Worm (Caenorhabditis elegans): ENCODE results near the gene R102.10.

The R102.10 gene

DNA sequence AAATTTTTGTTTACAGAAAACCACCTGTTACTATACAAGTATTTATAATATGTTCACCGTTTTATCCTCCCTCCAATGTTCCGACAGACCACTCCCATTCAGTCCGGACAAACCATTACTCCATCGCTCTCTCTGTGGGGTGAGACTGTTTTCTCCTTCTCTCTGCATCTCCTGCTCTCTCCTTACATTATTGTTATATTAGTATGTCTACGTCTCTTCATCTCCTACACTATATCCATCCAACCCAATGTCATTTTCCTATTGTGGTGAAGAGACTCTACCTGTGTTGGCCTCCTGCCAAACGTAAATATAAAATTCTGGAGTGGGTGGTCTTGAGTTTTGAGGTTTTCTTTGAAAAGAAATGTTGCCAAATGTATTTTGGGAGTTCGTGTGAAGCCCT lies 9.3 kb downstream of the R102.10 start (continued):
- peak; percentile 57 for TF ChIP-seq blmp-1 (tag; optimal IDR thresholded peaks at IDR 0.05)
- TF ChIP-seq nhr-20 (tag; optimal IDR thresholded peaks at IDR 0.05): peak; percentile 58
- no peak for TF ChIP-seq jun-1 (tag; optimal IDR thresholded peaks at IDR 0.05)
- peak; percentile 45 for TF ChIP-seq nhr-71 (tag; optimal IDR thresholded peaks at IDR 0.05)
- no peak for TF ChIP-seq skn-1 (tag; optimal IDR thresholded peaks at IDR 0.05)
- no peak for TF ChIP-seq hpl-2 (GFP tag; optimal IDR thresholded peaks at IDR 0.05)
- TF ChIP-seq mep-1 (tag; optimal IDR thresholded peaks at IDR 0.05): peak; percentile 59
- TF ChIP-seq nhr-77 (tag; optimal IDR thresholded peaks at IDR 0.05): peak; percentile 28

DNA sequence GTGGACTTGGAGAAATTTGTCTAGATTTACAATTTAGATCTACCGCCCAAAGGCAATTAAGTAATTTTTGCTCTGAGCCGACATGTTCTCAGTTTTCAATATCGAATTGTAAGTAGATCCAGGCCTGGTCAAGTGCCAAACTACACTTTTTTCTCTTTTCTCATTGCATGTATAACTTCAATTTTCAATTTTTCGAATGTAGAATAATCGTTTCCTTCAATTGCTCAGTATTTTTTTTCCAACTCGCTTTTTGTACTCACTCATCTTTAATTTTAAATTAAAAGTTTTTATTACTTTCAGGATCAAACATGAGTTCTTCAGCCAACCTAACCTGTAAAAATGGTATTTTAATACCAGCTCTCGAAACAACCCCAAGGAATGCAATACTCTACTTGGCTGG lies 11.1 kb downstream of the R102.10 start, which contains the start of gene ncx-3:
TSS of gene ncx-3 (plus strand) at position 301 of the 400 bp plus-strand sequence.
- TF ChIP-seq fkh-10 (GFP tag; optimal IDR thresholded peaks at IDR 0.05) (no peak), blmp-1 (tag; optimal IDR thresholded peaks at IDR 0.05) (no peak), ceh-82 (tag; optimal IDR thresholded peaks at IDR 0.05) (no peak), lin-14 (GFP tag; optimal IDR thresholded peaks at IDR 0.05) (no peak), egl-13 (tag; optimal IDR thresholded peaks at IDR 0.05) (no peak), nhr-71 (tag; optimal IDR thresholded peaks at IDR 0.05) (no peak), alr-1 (tag; optimal IDR thresholded peaks at IDR 0.05; ENCODE audit: borderline replicate concordance) (no peak), vab-15 (tag; optimal IDR thresholded peaks at IDR 0.05) (no peak), ces-1 (GFP tag; optimal IDR thresholded peaks at IDR 0.05) (no peak), C04F5.9 (tag; optimal IDR thresholded peaks at IDR 0.05) (no peak), unc-30 (tag; optimal IDR thresholded peaks at IDR 0.05) (no peak)

DNA sequence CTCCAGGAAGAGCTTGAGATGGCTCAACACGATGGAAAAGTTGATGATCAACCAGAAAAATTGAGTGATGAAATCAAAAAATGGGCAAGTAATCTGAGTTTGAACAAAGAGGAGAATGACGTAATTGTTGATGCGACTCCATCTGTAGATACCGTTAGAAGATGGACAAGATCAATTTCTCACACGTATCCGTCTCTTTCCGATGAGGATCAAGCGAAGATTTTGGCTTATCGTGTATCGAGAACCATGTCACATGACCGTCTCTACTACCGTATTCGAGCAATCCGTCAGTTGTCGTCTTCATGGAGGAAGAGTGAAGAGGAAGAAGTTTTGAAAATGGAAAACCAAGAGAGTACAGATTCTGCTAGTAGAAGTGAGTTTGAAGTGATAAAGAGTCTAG lies 12.8 kb downstream of the R102.10 start:
- TF ChIP-seq egl-13 (tag; optimal IDR thresholded peaks at IDR 0.05): no peak
- no peak for TF ChIP-seq nhr-12 (tag; optimal IDR thresholded peaks at IDR 0.05)
- no peak for TF ChIP-seq skn-1 (tag; optimal IDR thresholded peaks at IDR 0.05)
- TF ChIP-seq blmp-1 (tag; optimal IDR thresholded peaks at IDR 0.05): peak; percentile 51
- no peak for TF ChIP-seq zip-4 (GFP tag; optimal IDR thresholded peaks at IDR 0.05)

DNA sequence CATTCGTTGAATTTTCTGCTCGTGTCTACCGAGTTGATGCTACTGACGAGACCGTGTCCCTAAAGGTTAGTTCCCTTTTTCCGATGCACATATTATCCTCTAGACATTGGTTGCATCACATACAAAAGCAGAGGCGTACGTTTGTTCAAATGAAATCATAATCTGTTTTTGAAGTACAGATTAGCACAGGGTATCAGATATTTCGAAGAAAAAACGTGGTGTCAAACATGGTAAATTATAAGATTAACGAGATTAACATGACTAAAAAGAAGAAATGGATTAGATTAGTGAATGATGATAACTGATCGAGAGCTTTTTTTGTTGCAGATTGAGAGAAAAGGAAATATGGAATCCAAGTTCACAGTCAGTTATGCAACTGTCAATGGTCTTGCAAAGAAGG lies 13.6 kb downstream of the R102.10 start:
- TF ChIP-seq blmp-1 (tag; optimal IDR thresholded peaks at IDR 0.05): no peak
- TF ChIP-seq efl-1 (optimal IDR thresholded peaks at IDR 0.05): no peak
- no peak for TF ChIP-seq efl-1 (GFP tag; optimal IDR thresholded peaks at IDR 0.05 in 1 of 2)
- no peak for TF ChIP-seq egl-13 (tag; optimal IDR thresholded peaks at IDR 0.05)
- TF ChIP-seq ceh-82 (tag; optimal IDR thresholded peaks at IDR 0.05): no peak
- no peak for TF ChIP-seq fkh-4 (tag; optimal IDR thresholded peaks at IDR 0.05; ENCODE audit: borderline replicate concordance)
- TF ChIP-seq unc-130 (tag; optimal IDR thresholded peaks at IDR 0.05): no peak
- TF ChIP-seq swsn-7 (tag; optimal IDR thresholded peaks at IDR 0.05): no peak
- TF ChIP-seq fkh-8 (tag; optimal IDR thresholded peaks at IDR 0.05): peak; percentile 19
- peak; percentile 67 for TF ChIP-seq pax-3 (tag; optimal IDR thresholded peaks at IDR 0.05)
- no peak for TF ChIP-seq fkh-10 (GFP tag; optimal IDR thresholded peaks at IDR 0.05)
- no peak for TF ChIP-seq unc-86 (tag; optimal IDR thresholded peaks at IDR 0.05)
- no peak for TF ChIP-seq elt-2 (tag; optimal IDR thresholded peaks at IDR 0.05)
- TF ChIP-seq zag-1 (tag; optimal IDR thresholded peaks at IDR 0.05): no peak
- TF ChIP-seq lin-39 (tag; optimal IDR thresholded peaks at IDR 0.05): no peak
- no peak for TF ChIP-seq dpl-1 (GFP tag; optimal IDR thresholded peaks at IDR 0.05)
- TF ChIP-seq irx-1 (tag; optimal IDR thresholded peaks at IDR 0.05): no peak
- no peak for TF ChIP-seq nhr-20 (tag; optimal IDR thresholded peaks at IDR 0.05)
- no peak for TF ChIP-seq Y116A8C.19 (tag; optimal IDR thresholded peaks at IDR 0.05; ENCODE audit: borderline replicate concordance)
- TF ChIP-seq unc-62 (GFP tag; optimal IDR thresholded peaks at IDR 0.05): no peak
- TF ChIP-seq nhr-47 (tag; optimal IDR thresholded peaks at IDR 0.05): no peak
- no peak for TF ChIP-seq jun-1 (tag; optimal IDR thresholded peaks at IDR 0.05)
- TF ChIP-seq aha-1 (tag; optimal IDR thresholded peaks at IDR 0.05): no peak
- no peak for TF ChIP-seq mef-2 (tag; optimal IDR thresholded peaks at IDR 0.05)
- TF ChIP-seq dsc-1 (tag; optimal IDR thresholded peaks at IDR 0.05): peak; percentile 84
- no peak for TF ChIP-seq nhr-12 (tag; optimal IDR thresholded peaks at IDR 0.05)
- TF ChIP-seq elt-3 (tag; optimal IDR thresholded peaks at IDR 0.05): no peak
- no peak for TF ChIP-seq ceh-90 (tag; optimal IDR thresholded peaks at IDR 0.05)
